Worm (Caenorhabditis elegans): Measurements from ENCODE around the gene clec-25.

The clec-25 gene

DNA sequence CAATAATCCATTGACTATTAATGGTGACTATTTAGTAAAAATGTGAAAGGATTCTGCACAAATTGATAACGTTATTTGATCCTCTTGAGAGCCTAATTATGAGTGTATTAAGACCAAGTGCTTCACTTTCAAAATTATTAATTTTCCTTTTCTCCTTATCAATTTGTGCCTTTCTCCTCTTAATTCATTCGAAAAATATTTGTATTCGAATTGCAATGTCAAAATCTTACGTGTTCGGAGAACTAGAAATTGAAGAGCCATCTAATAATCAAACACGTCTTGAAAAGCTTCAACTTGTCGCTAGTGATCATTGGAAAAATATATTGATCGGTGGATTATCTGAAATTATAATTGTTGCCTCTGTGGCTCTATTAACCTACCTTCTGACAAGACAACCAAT, 5.5 kb downstream of the clec-25 start, which contains the start of the genes clec-36 and clec-26:
Gene clec-36, minus strand, starts transcription at position 101 of the 400 bp plus-strand sequence.
Gene clec-26, plus strand, starts transcription at position 114 of the 400 bp plus-strand sequence.
- TF ChIP-seq zip-8 (tag; optimal IDR thresholded peaks at IDR 0.05) (no peak), ceh-43 (GFP tag; optimal IDR thresholded peaks at IDR 0.05) (no peak), nhr-76 (tag; optimal IDR thresholded peaks at IDR 0.05) (no peak), mep-1 (tag; optimal IDR thresholded peaks at IDR 0.05) (no peak), nhr-2 (tag; optimal IDR thresholded peaks at IDR 0.05) (no peak), nhr-237 (tag; optimal IDR thresholded peaks at IDR 0.05) (no peak), lin-13 (tag; optimal IDR thresholded peaks at IDR 0.05) (no peak), elt-1 (tag; optimal IDR thresholded peaks at IDR 0.05; ENCODE audit: borderline replicate concordance, insufficient read depth) (no peak), tbx-8 (GFP tag; optimal IDR thresholded peaks at IDR 0.05) (no peak), pha-4 (tag; optimal IDR thresholded peaks at IDR 0.05) (no peak), sem-2 (GFP tag; optimal IDR thresholded peaks at IDR 0.05) (no peak), cnd-1 (tag; optimal IDR thresholded peaks at IDR 0.05) (no peak), ces-1 (GFP tag; optimal IDR thresholded peaks at IDR 0.05) (no peak)

DNA sequence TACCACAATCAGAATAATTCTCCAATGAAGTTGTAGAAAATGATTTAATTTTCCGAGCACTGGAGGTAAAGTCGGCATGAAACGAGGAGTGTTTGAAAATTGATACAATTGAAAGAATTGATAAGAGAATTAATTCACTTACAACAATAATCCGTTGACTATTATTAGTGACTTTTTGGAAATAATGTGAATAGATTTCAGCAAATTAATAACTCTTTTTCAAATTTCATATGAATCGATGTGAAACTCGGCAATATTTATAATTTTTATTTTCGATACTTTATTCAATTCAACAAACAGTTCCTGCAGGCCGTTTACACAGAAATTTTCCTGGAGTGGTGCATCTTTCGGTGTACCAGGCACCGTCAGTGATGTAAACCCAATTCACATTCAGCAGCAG, 9.0 kb downstream of the clec-25 start, which contains the start of gene clec-37:
Gene clec-37, minus strand, starts transcription at position 101 of the 400 bp plus-strand sequence.
- no peak for TF ChIP-seq zip-8 (tag; optimal IDR thresholded peaks at IDR 0.05)
- TF ChIP-seq ceh-39 (tag; optimal IDR thresholded peaks at IDR 0.05) = no peak
- no peak for TF ChIP-seq nhr-2 (tag; optimal IDR thresholded peaks at IDR 0.05)
- no peak for TF ChIP-seq nhr-12 (tag; optimal IDR thresholded peaks at IDR 0.05)
- TF ChIP-seq flh-1 (GFP tag; optimal IDR thresholded peaks at IDR 0.05) = no peak

DNA sequence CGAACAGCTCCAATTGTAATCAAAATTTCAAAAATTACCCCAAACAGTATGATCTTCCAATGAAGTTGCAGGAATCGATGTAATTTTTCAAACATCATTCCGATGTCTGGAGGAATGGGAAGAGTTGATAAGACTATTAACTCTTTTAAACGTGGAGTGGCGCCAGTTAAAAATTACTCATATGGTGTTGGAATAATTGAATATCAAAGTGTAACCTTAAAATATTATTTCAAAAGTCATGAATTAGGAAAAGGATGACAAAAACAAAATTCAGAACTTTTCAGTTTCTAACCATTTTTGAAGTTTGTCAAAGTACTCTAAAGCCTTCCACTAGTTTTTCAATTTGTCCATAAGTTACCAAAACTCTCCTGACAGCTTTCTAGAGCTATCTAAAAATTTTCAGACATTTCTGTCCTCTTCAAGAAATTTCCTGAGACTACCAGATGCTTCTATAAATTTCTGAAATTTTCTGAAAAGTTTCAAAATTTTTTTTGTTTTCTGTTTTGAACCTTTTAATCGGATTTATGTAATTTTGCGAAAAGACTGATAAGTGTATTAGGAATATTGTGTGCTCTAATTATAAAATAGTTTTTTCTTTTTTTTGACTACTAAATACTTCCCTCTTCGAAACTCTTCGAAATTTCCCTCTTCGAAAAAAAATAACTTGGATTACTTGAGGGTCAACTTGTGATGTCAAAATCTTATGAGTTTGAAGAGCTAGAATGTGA, 11.1 kb downstream of the clec-25 start, which contains the start of the genes clec-35 and clec-27:
Gene clec-35, minus strand, starts transcription at position 101 of the 728 bp plus-strand sequence.
Gene clec-27, plus strand, starts transcription at position 678 of the 728 bp plus-strand sequence.
- TF ChIP-seq ceh-39 (tag; optimal IDR thresholded peaks at IDR 0.05) = no peak
- no peak for TF ChIP-seq elt-3 (tag; optimal IDR thresholded peaks at IDR 0.05)
- TF ChIP-seq nhr-12 (tag; optimal IDR thresholded peaks at IDR 0.05) = no peak
- TF ChIP-seq lin-13 (tag; optimal IDR thresholded peaks at IDR 0.05) = no peak
- TF ChIP-seq lin-32 (GFP tag; optimal IDR thresholded peaks at IDR 0.05) = no peak
- no peak for TF ChIP-seq mls-2 (tag; optimal IDR thresholded peaks at IDR 0.05)

DNA sequence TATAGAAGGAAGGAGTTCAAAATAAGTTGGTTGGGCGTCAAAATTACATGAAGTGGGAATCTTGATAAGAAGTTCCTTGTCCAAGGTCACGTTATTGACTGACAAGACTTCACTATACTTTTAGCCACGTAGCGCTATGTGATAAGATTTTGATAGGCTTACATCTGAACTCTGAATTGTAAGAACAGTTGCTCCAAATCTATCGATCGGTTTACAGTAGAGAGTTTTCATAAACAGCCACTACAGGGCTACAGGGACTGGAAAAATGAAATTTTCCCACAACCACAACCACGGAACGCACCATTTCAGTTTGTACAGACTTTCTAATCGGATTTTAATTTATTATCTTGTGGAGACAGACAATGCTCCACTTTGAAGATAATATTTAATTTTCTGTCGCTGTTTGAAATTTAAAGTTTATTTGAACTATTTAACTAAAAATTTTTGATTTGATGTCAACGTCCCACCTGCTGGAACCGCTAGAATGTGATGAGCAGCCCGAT, 15.0 kb downstream of the clec-25 start, which contains the start of the genes clec-31 and clec-22:
Gene clec-31, minus strand, starts transcription at position 101 of the 503 bp plus-strand sequence.
Gene clec-22, plus strand, starts transcription at position 453 of the 503 bp plus-strand sequence.
- TF ChIP-seq lin-32 (GFP tag; optimal IDR thresholded peaks at IDR 0.05) (no peak), zip-8 (tag; optimal IDR thresholded peaks at IDR 0.05) (no peak), nhr-28 (tag; optimal IDR thresholded peaks at IDR 0.05) (no peak), sem-2 (GFP tag; optimal IDR thresholded peaks at IDR 0.05) (no peak), unc-39 (tag; optimal IDR thresholded peaks at IDR 0.05) (no peak), tbx-8 (GFP tag; optimal IDR thresholded peaks at IDR 0.05) (no peak), cnd-1 (tag; optimal IDR thresholded peaks at IDR 0.05) (no peak), mep-1 (tag; optimal IDR thresholded peaks at IDR 0.05) (no peak), unc-62 (GFP tag; optimal IDR thresholded peaks at IDR 0.05) (no peak)

DNA sequence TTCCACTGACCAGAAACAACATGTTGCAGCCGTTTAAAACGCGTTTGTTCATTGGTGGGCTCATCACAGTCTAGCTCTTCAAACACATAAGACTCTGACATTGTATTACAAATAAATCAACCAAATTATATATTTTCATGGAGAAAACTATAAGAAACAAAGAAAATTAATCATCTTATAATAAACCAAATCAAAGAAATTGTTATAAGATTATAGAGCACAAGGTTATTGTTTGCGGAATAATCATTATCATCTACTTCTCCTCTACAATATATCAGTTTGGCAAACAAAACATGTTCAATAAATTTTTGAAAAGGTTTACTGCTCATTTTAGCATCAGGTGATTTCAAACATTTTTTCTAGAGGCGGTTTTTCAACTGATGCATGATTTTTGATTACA, 18.7 kb downstream of the clec-25 start, which contains the start of the genes clec-32 and clec-24:
Gene clec-32, minus strand, starts transcription at position 101 of the 400 bp plus-strand sequence.
Gene clec-24, plus strand, starts transcription at position 294 of the 400 bp plus-strand sequence.
- TF ChIP-seq nhr-76 (tag; optimal IDR thresholded peaks at IDR 0.05) (no peak), ces-1 (GFP tag; optimal IDR thresholded peaks at IDR 0.05) (no peak), zip-8 (tag; optimal IDR thresholded peaks at IDR 0.05) (no peak), bed-3 (GFP tag; optimal IDR thresholded peaks at IDR 0.05) (no peak), pha-4 (tag; optimal IDR thresholded peaks at IDR 0.05) (no peak), sem-2 (GFP tag; optimal IDR thresholded peaks at IDR 0.05) (no peak), lsy-2 (tag; optimal IDR thresholded peaks at IDR 0.05) (no peak), nhr-237 (tag; optimal IDR thresholded peaks at IDR 0.05) (no peak), tbx-8 (GFP tag; optimal IDR thresholded peaks at IDR 0.05) (no peak)

DNA sequence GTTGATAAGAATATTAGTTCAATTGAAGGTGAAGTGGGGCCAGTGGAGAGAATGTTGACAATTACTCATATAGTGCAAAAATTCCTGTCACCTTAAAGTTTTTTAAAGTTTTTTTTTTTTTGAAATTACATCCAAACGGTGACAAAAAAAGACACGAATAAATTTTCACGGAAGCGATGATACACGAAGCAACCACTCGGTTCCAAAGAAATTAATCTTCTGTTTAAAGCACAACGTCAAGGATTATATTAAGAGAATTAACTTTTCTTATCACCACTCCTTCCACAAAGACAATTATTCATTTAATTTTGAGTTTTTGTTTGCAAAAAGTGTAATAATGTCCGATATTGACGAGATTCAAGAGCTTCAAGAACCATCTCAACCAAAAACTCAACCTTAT, 22.4 kb downstream of the clec-25 start, which contains the start of gene clec-28:
Gene clec-28, plus strand, starts transcription at position 301 of the 400 bp plus-strand sequence.
- TF ChIP-seq cnd-1 (tag; optimal IDR thresholded peaks at IDR 0.05) = no peak
- TF ChIP-seq hlh-1 (tag; optimal IDR thresholded peaks at IDR 0.05) = no peak
- TF ChIP-seq bed-3 (GFP tag; optimal IDR thresholded peaks at IDR 0.05) = no peak
